Fruit fly (Drosophila melanogaster): ENCODE data around the gene Nepl17.

Gene Nepl17

dm6 chr3R:28880066-28880842, 7.5 kb downstream of the Nepl17 start, which contains the start of the genes Nepl19 and Nepl20 (continued):
- TF ChIP-seq CG9215 (GFP tag; IDR thresholded peaks at IDR 0.05) = peak; percentile 69
- no peak for TF ChIP-seq CG13287 (GFP tag; IDR thresholded peaks at IDR 0.05; ENCODE audit: partially characterized antibody)
- no peak for TF ChIP-seq Poxn (GFP tag; IDR thresholded peaks at IDR 0.05)
- TF ChIP-seq B-H1 (GFP tag; IDR thresholded peaks at IDR 0.05) = peak; percentile 65
- TF ChIP-seq CG6689 (GFP tag; IDR thresholded peaks at IDR 0.05) = peak; percentile 84
- peak; percentile 67; the same call in 1 of the 2 replicates for TF ChIP-seq stc (GFP tag; IDR thresholded peaks at IDR 0.05)
- peak; percentile 79 for TF ChIP-seq CG14441 (GFP tag; IDR thresholded peaks at IDR 0.05)
- peak; percentile 56 for TF ChIP-seq CG1602 (GFP tag; optimal IDR thresholded peaks at IDR 0.05)
- no peak for TF ChIP-seq sd (tag; optimal IDR thresholded peaks at IDR 0.05)
- TF ChIP-seq Dll (GFP tag; IDR thresholded peaks at IDR 0.05; ENCODE audit: partially characterized antibody) = 0 out of 4 replicates have a peak, but pooled peaks have one; percentile 43
- no peak for TF ChIP-seq pb (GFP tag; optimal IDR thresholded peaks at IDR 0.05)
- peak; percentile 52 for TF ChIP-seq jing (GFP tag; optimal IDR thresholded peaks at IDR 0.05)
- peak; percentile 49 for TF ChIP-seq Abd-B (GFP tag; optimal IDR thresholded peaks at IDR 0.05)
- no peak for TF ChIP-seq Dref (GFP tag; IDR thresholded peaks at IDR 0.05)
- peak; percentile 36; the same call in 1 of the 2 replicates for TF ChIP-seq Oaz (GFP tag; IDR thresholded peaks at IDR 0.05)
- TF ChIP-seq CG11504 (tag; optimal IDR thresholded peaks at IDR 0.05) = peak; percentile 83
- no peak for TF ChIP-seq slou (GFP tag; optimal IDR thresholded peaks at IDR 0.05)
- TF ChIP-seq bcd (GFP tag; optimal IDR thresholded peaks at IDR 0.05) = peak; percentile 83
- no peak for TF ChIP-seq insv (GFP tag; optimal IDR thresholded peaks at IDR 0.05)
- TF ChIP-seq Side (GFP tag; optimal IDR thresholded peaks at IDR 0.05) = peak; percentile 16
- no peak for TF ChIP-seq CG12769 (tag; optimal IDR thresholded peaks at IDR 0.05)
- peak; percentile 87 for TF ChIP-seq Fer1 (GFP tag; optimal IDR thresholded peaks at IDR 0.05)
- no peak for TF ChIP-seq Sry-β (GFP tag; optimal IDR thresholded peaks at IDR 0.05)
- TF ChIP-seq pfk (GFP tag; optimal IDR thresholded peaks at IDR 0.05) = no peak
- peak; percentile 75 for TF ChIP-seq BtbVII (GFP tag; optimal IDR thresholded peaks at IDR 0.05)
- TF ChIP-seq Awh (GFP tag; IDR thresholded peaks at IDR 0.05) = peak; percentile 69
- TF ChIP-seq Spps (tag; optimal IDR thresholded peaks at IDR 0.05) = peak; percentile 64
- peak; percentile 71 for TF ChIP-seq CG11247 (GFP tag; IDR thresholded peaks at IDR 0.05)
- no peak for TF ChIP-seq hkb (optimal IDR thresholded peaks at IDR 0.05)
- TF ChIP-seq hkb (GFP tag; IDR thresholded peaks at IDR 0.05) = peak; percentile 78
- TF ChIP-seq odd (GFP tag; optimal IDR thresholded peaks at IDR 0.05) = peak; percentile 41
- TF ChIP-seq H15 (GFP tag; IDR thresholded peaks at IDR 0.05) = peak; percentile 86
- TF ChIP-seq CG34422 (GFP tag; IDR thresholded peaks at IDR 0.05) = peak; percentile 84
- TF ChIP-seq Doc3 (GFP tag; IDR thresholded peaks at IDR 0.05; ENCODE audit: partially characterized antibody) = no peak
- no peak for TF ChIP-seq CG42726 (GFP tag; IDR thresholded peaks at IDR 0.05; ENCODE audit: partially characterized antibody)
- TF ChIP-seq shn (GFP tag; optimal IDR thresholded peaks at IDR 0.05) = no peak
- TF ChIP-seq CG7271 (tag; optimal IDR thresholded peaks at IDR 0.05) = no peak
- TF ChIP-seq CkIIα-i1 (GFP tag; IDR thresholded peaks at IDR 0.05) = peak; percentile 31; the same call in 1 of the 2 replicates
- peak; percentile 48 for TF ChIP-seq Usf (GFP tag; optimal IDR thresholded peaks at IDR 0.05)
- peak; percentile 63 for TF ChIP-seq ems (GFP tag; optimal IDR thresholded peaks at IDR 0.05)
- peak; percentile 20 for TF ChIP-seq cato (GFP tag; optimal IDR thresholded peaks at IDR 0.05; ENCODE audit: borderline replicate concordance)
- no peak for TF ChIP-seq CG9876 (GFP tag; optimal IDR thresholded peaks at IDR 0.05)
- no peak for TF ChIP-seq CG4282 (GFP tag; optimal IDR thresholded peaks at IDR 0.05)
- peak; percentile 86 for TF ChIP-seq Ptx1 (GFP tag; IDR thresholded peaks at IDR 0.05)
- peak; percentile 79 for TF ChIP-seq Dbx (GFP tag; IDR thresholded peaks at IDR 0.05)
- no peak for TF ChIP-seq CG15601 (tag; optimal IDR thresholded peaks at IDR 0.05)
- peak; percentile 77; the same call in 1 of the 2 replicates for TF ChIP-seq seq (GFP tag; IDR thresholded peaks at IDR 0.05)
- TF ChIP-seq CG1233 (GFP tag; optimal IDR thresholded peaks at IDR 0.05) = peak; percentile 76
- TF ChIP-seq Neu2 (GFP tag; optimal IDR thresholded peaks at IDR 0.05; ENCODE audit: borderline replicate concordance) = no peak
- TF ChIP-seq Gug (GFP tag; IDR thresholded peaks at IDR 0.05) = peak; percentile 58; the same call in 3 of the 4 replicates
